Worm (Caenorhabditis elegans): Measurements from ENCODE around the gene twk-36.

twk-36 gene

ce11 chrV:17784363-17784762 lies 37.5 kb upstream of the twk-36 start:
- TF ChIP-seq F39B2.1 (GFP tag; IDR thresholded peaks at IDR 0.05) (no peak), F52B5.7 (tag; optimal IDR thresholded peaks at IDR 0.05) (no peak), tbp1 (GFP tag; optimal IDR thresholded peaks at IDR 0.05) (peak; percentile 53), rpc-1 (optimal IDR thresholded peaks at IDR 0.05) (no peak), rpc-1 (tag; optimal IDR thresholded peaks at IDR 0.05) (peak; percentile 41)

ce11 chrV:17783542-17783941 lies 36.7 kb upstream of the twk-36 start, which contains the start of gene srab-12:
Gene srab-12, minus strand, starts transcription at chrV:17783642.
- TF ChIP-seq Y67H2A.10 (GFP tag; conservative IDR thresholded peaks at IDR 0.05) (no peak), attf-6 (GFP tag; IDR thresholded peaks at IDR 0.05) (no peak), sdz-38 (tag; optimal IDR thresholded peaks at IDR 0.05) (no peak), tlf-1 (GFP tag; optimal IDR thresholded peaks at IDR 0.05) (no peak), atf-7 (tag; optimal IDR thresholded peaks at IDR 0.05) (no peak), F57C9.4 (tag; optimal IDR thresholded peaks at IDR 0.05) (no peak), F49E8.2 (tag; optimal IDR thresholded peaks at IDR 0.05; ENCODE audit: insufficient read depth) (no peak), lsy-27 (tag; optimal IDR thresholded peaks at IDR 0.05; ENCODE audit: borderline replicate concordance, insufficient read depth) (no peak), egl-44 (GFP tag; IDR thresholded peaks at IDR 0.05) (no peak), lin-54 (GFP tag; optimal IDR thresholded peaks at IDR 0.05) (no peak), Y53G8AR.9 (GFP tag; conservative IDR thresholded peaks at IDR 0.05) (no peak), unc-62 (GFP tag; optimal IDR thresholded peaks at IDR 0.05) (no peak), C17E4.6 (GFP tag; IDR thresholded peaks at IDR 0.05) (no peak), dpff-1 (tag; optimal IDR thresholded peaks at IDR 0.05) (no peak), aptf-2 (GFP tag; conservative IDR thresholded peaks at IDR 0.05) (no peak), nhr-80 (tag; optimal IDR thresholded peaks at IDR 0.05) (no peak), F10E7.11 (tag; optimal IDR thresholded peaks at IDR 0.05) (no peak), F37B4.10 (GFP tag; IDR thresholded peaks at IDR 0.05) (no peak)

- TF ChIP-seq aptf-3 (GFP tag; IDR thresholded peaks at IDR 0.05) (no peak), nhr-80 (tag; optimal IDR thresholded peaks at IDR 0.05) (peak; percentile 56), ceh-27 (GFP tag; optimal IDR thresholded peaks at IDR 0.05) (no peak), F10E7.11 (tag; optimal IDR thresholded peaks at IDR 0.05) (no peak), attf-3 (GFP tag; conservative IDR thresholded peaks at IDR 0.05) (no peak), snpc-4 (GFP tag; optimal IDR thresholded peaks at IDR 0.05) (no peak), snpc-4 (tag; optimal IDR thresholded peaks at IDR 0.05) (peak in 1 of 4 experiments; percentile 10), cebp-1 (GFP tag; IDR thresholded peaks at IDR 0.05) (no peak), cebp-1 (tag; optimal IDR thresholded peaks at IDR 0.05) (no peak), lin-26 (GFP tag; IDR thresholded peaks at IDR 0.05) (no peak)
Observed at ce11 chrV:17780285-17780684, 33.4 kb upstream of the twk-36 start.

- no peak for TF ChIP-seq nhr-80 (tag; optimal IDR thresholded peaks at IDR 0.05)
- no peak for TF ChIP-seq nhr-27 (tag; optimal IDR thresholded peaks at IDR 0.05)
- no peak for TF ChIP-seq Y95B8A.8 (GFP tag; IDR thresholded peaks at IDR 0.05)
- no peak for TF ChIP-seq egl-18 (GFP tag; IDR thresholded peaks at IDR 0.05)
- no peak for TF ChIP-seq ztf-25 (GFP tag; IDR thresholded peaks at IDR 0.05)
- TF ChIP-seq pha-4 (tag; optimal IDR thresholded peaks at IDR 0.05): no peak
- TF ChIP-seq ztf-18 (tag; optimal IDR thresholded peaks at IDR 0.05): no peak
- no peak for TF ChIP-seq ceh-91 (GFP tag; IDR thresholded peaks at IDR 0.05)
- TF ChIP-seq Y67H2A.10 (GFP tag; conservative IDR thresholded peaks at IDR 0.05): no peak
- TF ChIP-seq F33H1.4 (GFP tag; IDR thresholded peaks at IDR 0.05): no peak
- no peak for TF ChIP-seq Y53G8AR.9 (GFP tag; conservative IDR thresholded peaks at IDR 0.05)
- TF ChIP-seq madf-3 (GFP tag; IDR thresholded peaks at IDR 0.05): no peak
- TF ChIP-seq K11D2.4 (GFP tag; IDR thresholded peaks at IDR 0.05): no peak
- no peak for TF ChIP-seq tbx-9 (tag; optimal IDR thresholded peaks at IDR 0.05; ENCODE audit: borderline replicate concordance)
- no peak for TF ChIP-seq ceh-100 (GFP tag; IDR thresholded peaks at IDR 0.05)
- TF ChIP-seq B0261.1 (tag; optimal IDR thresholded peaks at IDR 0.05): no peak
- TF ChIP-seq nhr-179 (tag; optimal IDR thresholded peaks at IDR 0.05): no peak
- TF ChIP-seq F37B4.10 (GFP tag; IDR thresholded peaks at IDR 0.05): no peak
- no peak for TF ChIP-seq F52B5.7 (tag; optimal IDR thresholded peaks at IDR 0.05)
Observed at ce11 chrV:17777624-17778023, 30.8 kb upstream of the twk-36 start, which contains the start of gene C47A10.12. Gene C47A10.12, plus strand, starts transcription at chrV:17777924.

Measured in whole organism, young adult.